Fruit fly (Drosophila melanogaster): ENCODE results near the gene CG42395.

DNA sequence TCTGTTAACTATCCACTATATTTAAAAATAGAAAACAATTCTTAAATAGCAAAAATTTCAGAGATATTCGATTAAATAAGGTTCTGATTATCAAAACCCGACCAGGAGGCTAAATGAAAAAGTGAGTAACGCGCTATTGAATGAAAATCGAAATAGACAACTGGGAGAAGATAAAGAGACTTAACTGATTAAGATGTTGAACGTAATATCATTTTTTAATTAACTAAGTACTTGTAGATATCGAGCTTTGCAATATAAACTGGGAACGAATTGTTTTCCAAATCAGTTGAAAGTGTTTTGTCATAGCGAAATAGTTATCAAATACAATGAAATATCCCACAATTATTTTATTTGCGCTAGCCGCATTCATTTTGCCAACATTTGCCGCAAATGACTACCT is 42.5 kb downstream of the CG42395 start, which contains the start of gene CG34026:
- TF ChIP-seq Eip78C (GFP tag): no peak
- TF ChIP-seq CG32006 (GFP tag; optimal IDR thresholded peaks at IDR 0.05): no peak
- TF ChIP-seq Blimp-1 (GFP tag; optimal IDR thresholded peaks at IDR 0.05): no peak
- TF ChIP-seq CG1621 (tag; optimal IDR thresholded peaks at IDR 0.05): no peak
- no peak for TF ChIP-seq CG10669 (GFP tag; optimal IDR thresholded peaks at IDR 0.05)
- TF ChIP-seq lz (GFP tag; optimal IDR thresholded peaks at IDR 0.05): no peak
- TF ChIP-seq vri (GFP tag; optimal IDR thresholded peaks at IDR 0.05): no peak
- no peak for TF ChIP-seq CG31627 (GFP tag; optimal IDR thresholded peaks at IDR 0.05)
- no peak for TF ChIP-seq CG11294 (GFP tag; IDR thresholded peaks at IDR 0.05)
- TF ChIP-seq fd59A (GFP tag; optimal IDR thresholded peaks at IDR 0.05): no peak
- no peak for TF ChIP-seq CG10631 (GFP tag; optimal IDR thresholded peaks at IDR 0.05)
- no peak for TF ChIP-seq fd85E (GFP tag; optimal IDR thresholded peaks at IDR 0.05)
- no peak for TF ChIP-seq Sox102F (GFP tag; optimal IDR thresholded peaks at IDR 0.05)
- TF ChIP-seq CG3032 (tag; optimal IDR thresholded peaks at IDR 0.05): no peak
